Worm (Caenorhabditis elegans) whole organism, late embryonic: ENCODE results near the gene C29F7.1.

Experiments used
- C08G9.2 ChIP-seq: sonication (generic microtip); optimal IDR thresholded peaks from 2 replicates; lab custom pipeline; 2016; ENCODE audit warnings: mild to moderate bottlenecking, missing genetic modification characterization, moderate library complexity, missing compliant biosample characterization
- C38D4.7 ChIP-seq: fragments of 200-800 bp; sonication (Bioruptor generic); optimal IDR thresholded peaks from 2 replicates; lab custom pipeline; 2018; ENCODE audit warnings: mild to moderate bottlenecking, missing genetic modification characterization, moderate library complexity, missing compliant biosample characterization
- K02D7.2 ChIP-seq: sonication (generic microtip); optimal IDR thresholded peaks from 2 replicates; lab custom pipeline; 2017; ENCODE audit warnings: mild to moderate bottlenecking, missing genetic modification characterization, missing compliant biosample characterization
- Y22D7AL.16 ChIP-seq: sonication (generic microtip); optimal IDR thresholded peaks from 2 replicates; lab custom pipeline; 2016; ENCODE audit warnings: missing genetic modification characterization, missing compliant biosample characterization
- ahr-1 ChIP-seq: sonication (generic microtip); optimal IDR thresholded peaks from 2 replicates; lab custom pipeline; 2016; ENCODE audit warnings: missing genetic modification characterization, missing compliant biosample characterization
- ceh-14 ChIP-seq: sonication (generic microtip); optimal IDR thresholded peaks from 2 replicates; lab custom pipeline; 2016; ENCODE audit warnings: missing genotype, missing genetic modification characterization, missing compliant biosample characterization
- ceh-18 ChIP-seq: sonication (generic microtip); optimal IDR thresholded peaks from 2 replicates; lab custom pipeline; 2016; ENCODE audit warnings: missing genetic modification characterization, missing compliant biosample characterization
- ceh-2 ChIP-seq: sonication (generic microtip); optimal IDR thresholded peaks from 2 replicates; lab custom pipeline; 2016; ENCODE audit warnings: missing genotype, missing genetic modification characterization, missing compliant biosample characterization
- ceh-22 ChIP-seq: sonication (generic microtip); optimal IDR thresholded peaks from 2 replicates; lab custom pipeline; 2017; ENCODE audit warnings: missing biosample characterization, missing genetic modification characterization
- ceh-34 ChIP-seq: sonication (generic microtip); optimal IDR thresholded peaks from 2 replicates; lab custom pipeline; 2016; ENCODE audit warnings: mild to moderate bottlenecking, missing genetic modification characterization, missing compliant biosample characterization
- ceh-45 ChIP-seq: fragments of 200-800 bp; sonication (Bioruptor generic); IDR thresholded peaks from 2 replicates; pipeline ENCODE4 v1.3.6; 2022; ENCODE audit warnings: missing genetic modification reagents, missing genetic modification characterization, missing compliant biosample characterization
- ceh-48 ChIP-seq: sonication (generic microtip); optimal IDR thresholded peaks from 2 replicates; lab custom pipeline; 2016; ENCODE audit warnings: missing genetic modification characterization, inconsistent platforms, missing compliant biosample characterization
- ceh-6 ChIP-seq: fragments of 200-800 bp; sonication (Bioruptor generic); optimal IDR thresholded peaks from 2 replicates; lab custom pipeline; 2018; ENCODE audit warnings: mild to moderate bottlenecking, missing genetic modification characterization, missing compliant biosample characterization
- ceh-9 ChIP-seq: sonication (generic microtip); optimal IDR thresholded peaks from 2 replicates; lab custom pipeline; 2016; ENCODE audit warnings: mild to moderate bottlenecking, missing genetic modification characterization, inconsistent platforms, missing compliant biosample characterization
- che-1 ChIP-seq: sonication (generic microtip); optimal IDR thresholded peaks from 2 replicates; lab custom pipeline; 2016; ENCODE audit warnings: mild to moderate bottlenecking, missing genetic modification characterization, missing compliant biosample characterization
- elt-2 ChIP-seq: sonication (generic microtip); optimal IDR thresholded peaks from 2 replicates; lab custom pipeline; 2016; ENCODE audit warnings: missing genetic modification reagents, missing genetic modification characterization, missing compliant biosample characterization
- elt-4 ChIP-seq: sonication (generic microtip); optimal IDR thresholded peaks from 2 replicates; lab custom pipeline; 2016; ENCODE audit warnings: missing genetic modification characterization, missing compliant biosample characterization
- ets-4 ChIP-seq: sonication (generic microtip); optimal IDR thresholded peaks from 2 replicates; lab custom pipeline; 2016; ENCODE audit warnings: missing genetic modification characterization, missing compliant biosample characterization
- gmeb-2 ChIP-seq: sonication (generic microtip); optimal IDR thresholded peaks from 2 replicates; lab custom pipeline; 2016; ENCODE audit warnings: missing genetic modification characterization, inconsistent platforms, missing compliant biosample characterization
- hlh-15 ChIP-seq: sonication (generic microtip); optimal IDR thresholded peaks from 2 replicates; lab custom pipeline; 2016; ENCODE audit warnings: missing genetic modification characterization, missing compliant biosample characterization
- hlh-8 ChIP-seq: sonication (generic microtip); optimal IDR thresholded peaks from 2 replicates; lab custom pipeline; 2016; ENCODE audit warnings: missing genotype, missing genetic modification characterization, missing compliant biosample characterization
- lim-6 ChIP-seq: sonication (generic microtip); optimal IDR thresholded peaks from 2 replicates; lab custom pipeline; 2016; ENCODE audit warnings: missing genetic modification characterization, missing compliant biosample characterization
- lin-11 ChIP-seq: fragments of 200-800 bp; sonication (Bioruptor generic); optimal IDR thresholded peaks from 2 replicates; lab custom pipeline; 2018; ENCODE audit warnings: mild to moderate bottlenecking, missing genetic modification characterization, missing compliant biosample characterization
- madf-2 ChIP-seq: sonication (generic microtip); optimal IDR thresholded peaks from 2 replicates; lab custom pipeline; 2017; ENCODE audit warnings: missing genetic modification characterization, missing compliant biosample characterization
- mec-3 ChIP-seq: sonication (generic microtip); optimal IDR thresholded peaks from 2 replicates; lab custom pipeline; 2016; ENCODE audit warnings: borderline replicate concordance, missing genetic modification characterization, missing compliant biosample characterization
- nhr-11 ChIP-seq: fragments of 150-350 bp; optimal IDR thresholded peaks from 2 replicates; lab custom pipeline; 2014; ENCODE audit warnings: missing biosample characterization, missing genetic modification characterization
- odd-2 ChIP-seq: sonication (generic microtip); optimal IDR thresholded peaks from 2 replicates; lab custom pipeline; 2017; ENCODE audit warnings: antibody characterized with exemption, mild to moderate bottlenecking, missing genetic modification characterization, missing compliant biosample characterization
- pax-1 ChIP-seq: fragments of 150-350 bp; optimal IDR thresholded peaks from 2 replicates; lab custom pipeline; 2014; ENCODE audit warnings: missing biosample characterization, missing genetic modification characterization
- pha-4 ChIP-seq: fragments of 150-350 bp; optimal IDR thresholded peaks from 2 replicates; lab custom pipeline; 2018; ENCODE audit warnings: missing biosample characterization, missing genetic modification reagents, missing genetic modification characterization
- pqm-1 ChIP-seq: sonication (generic microtip); optimal IDR thresholded peaks from 2 replicates; lab custom pipeline; 2016; ENCODE audit warnings: missing genetic modification characterization, missing compliant biosample characterization
- ref-2 ChIP-seq: sonication (generic microtip); optimal IDR thresholded peaks from 2 replicates; lab custom pipeline; 2016; ENCODE audit warnings: missing genetic modification characterization, missing compliant biosample characterization
- rnt-1 ChIP-seq: sonication (generic microtip); optimal IDR thresholded peaks from 2 replicates; lab custom pipeline; 2016; ENCODE audit warnings: missing genetic modification characterization, missing compliant biosample characterization
- sox-4 ChIP-seq: sonication (generic microtip); optimal IDR thresholded peaks from 2 replicates; lab custom pipeline; 2017; ENCODE audit warnings: mild to moderate bottlenecking, missing genetic modification characterization, inconsistent platforms, missing compliant biosample characterization
- tbx-2 ChIP-seq: sonication (generic microtip); optimal IDR thresholded peaks from 2 replicates; lab custom pipeline; 2016; ENCODE audit warnings: missing genetic modification characterization, missing compliant biosample characterization
- tbx-7 ChIP-seq: sonication (generic microtip); optimal IDR thresholded peaks from 2 replicates; lab custom pipeline; 2016; ENCODE audit warnings: missing genotype, missing genetic modification characterization, missing compliant biosample characterization
- ttx-3 ChIP-seq: sonication (generic microtip); optimal IDR thresholded peaks from 2 replicates; lab custom pipeline; 2016; ENCODE audit warnings: missing genetic modification reagents, missing genetic modification characterization, missing compliant biosample characterization
- unc-55 ChIP-seq: sonication (generic microtip); optimal IDR thresholded peaks from 2 replicates; lab custom pipeline; 2017; ENCODE audit warnings: missing biosample characterization, missing genetic modification reagents, missing genetic modification characterization
- unc-86 ChIP-seq: sonication (generic microtip); optimal IDR thresholded peaks from 2 replicates; lab custom pipeline; 2016; ENCODE audit warnings: missing genetic modification characterization, missing compliant biosample characterization
- zip-5 ChIP-seq: sonication (generic microtip); optimal IDR thresholded peaks from 2 replicates; lab custom pipeline; 2016; ENCODE audit warnings: missing genetic modification characterization, missing compliant biosample characterization
- ztf-16 ChIP-seq: sonication (generic microtip); optimal IDR thresholded peaks from 2 replicates; lab custom pipeline; 2017; ENCODE audit warnings: missing genetic modification characterization, missing compliant biosample characterization

C29F7.1 gene

ce11 chrX:13448665-13449099, 38.9 kb downstream of the C29F7.1 start (continued):
- peak; percentile 64 for TF ChIP-seq unc-86
- TF ChIP-seq madf-2 (tag; lab: Kevin White, UChicago): peak; percentile 74
- peak; percentile 26 for TF ChIP-seq ref-2 (tag; lab: Kevin White, UChicago)
- TF ChIP-seq mec-3 (tag; lab: Kevin White, UChicago): peak; percentile 26
- TF ChIP-seq C08G9.2 (tag; lab: Kevin White, UChicago): peak; percentile 74
- TF ChIP-seq ceh-6 (GFP tag; lab: Kevin White, UChicago): peak; percentile 73
- TF ChIP-seq ceh-2 (tag; lab: Kevin White, UChicago): peak; percentile 33

- no peak for TF ChIP-seq tbx-7 (tag; lab: Kevin White, UChicago)
- TF ChIP-seq nhr-11 (tag; lab: Kevin White, UChicago): no peak
- no peak for TF ChIP-seq pqm-1 (tag; lab: Kevin White, UChicago)
- TF ChIP-seq Y22D7AL.16 (tag; lab: Kevin White, UChicago): no peak
- TF ChIP-seq ttx-3 (tag; lab: Kevin White, UChicago): no peak
- no peak for TF ChIP-seq pax-1 (tag; lab: Kevin White, UChicago)
- no peak for TF ChIP-seq ceh-45
- TF ChIP-seq rnt-1 (tag; lab: Kevin White, UChicago): no peak
- TF ChIP-seq ets-4 (tag; lab: Kevin White, UChicago): no peak
- no peak for TF ChIP-seq ceh-18 (tag; lab: Kevin White, UChicago)
- no peak for TF ChIP-seq sox-4 (tag; lab: Kevin White, UChicago)
- no peak for TF ChIP-seq tbx-2 (tag; lab: Kevin White, UChicago)
- no peak for TF ChIP-seq ceh-22 (tag; lab: Kevin White, UChicago)
- TF ChIP-seq lim-6: no peak
- TF ChIP-seq gmeb-2 (tag; lab: Kevin White, UChicago): no peak
- TF ChIP-seq odd-2 (tag; lab: Kevin White, UChicago): no peak
- TF ChIP-seq ceh-34 (tag; lab: Kevin White, UChicago): no peak
Observed at ce11 chrX:13451578-13451977, 41.8 kb downstream of the C29F7.1 start, which contains the start of gene F02D10.6. F02D10.6 (minus strand) TSS chrX:13451678.

DNA sequence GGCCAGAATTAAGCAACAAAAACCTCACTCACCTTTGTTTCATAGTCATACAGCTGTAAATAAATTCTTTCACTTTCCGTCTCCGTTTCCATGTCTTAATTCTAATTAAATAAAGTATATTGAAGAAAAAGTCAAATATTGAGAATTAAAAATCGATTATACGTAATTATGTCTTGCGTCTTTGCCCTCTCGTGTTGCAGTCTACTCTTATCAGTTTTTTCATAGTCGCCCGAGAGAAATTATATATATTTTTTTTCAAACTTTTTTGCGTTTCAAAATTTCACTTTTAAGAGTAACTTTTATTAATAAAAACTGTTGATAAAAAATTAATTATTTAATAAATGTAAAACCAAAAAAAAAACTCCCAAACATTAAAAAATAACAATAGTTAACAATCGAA, 46.7 kb downstream of the C29F7.1 start, which contains the start of gene flr-1:
Gene flr-1, minus strand, starts transcription at position 101 of the 400 bp plus-strand sequence.
- TF ChIP-seq ahr-1 (no peak), ztf-16 (tag; lab: Kevin White, UChicago) (no peak), mec-3 (tag; lab: Kevin White, UChicago) (no peak), ref-2 (tag; lab: Kevin White, UChicago) (no peak), lin-11 (tag; lab: Kevin White, UChicago) (no peak), unc-86 (no peak), Y22D7AL.16 (tag; lab: Kevin White, UChicago) (no peak), C38D4.7 (GFP tag; lab: Kevin White, UChicago) (no peak), zip-5 (tag; lab: Kevin White, UChicago) (no peak), ceh-14 (tag; lab: Kevin White, UChicago) (no peak), unc-55 (GFP tag; lab: Kevin White, UChicago) (no peak), madf-2 (tag; lab: Kevin White, UChicago) (no peak), che-1 (tag; lab: Kevin White, UChicago) (no peak), elt-4 (tag; lab: Kevin White, UChicago) (no peak), ceh-45 (no peak)

DNA sequence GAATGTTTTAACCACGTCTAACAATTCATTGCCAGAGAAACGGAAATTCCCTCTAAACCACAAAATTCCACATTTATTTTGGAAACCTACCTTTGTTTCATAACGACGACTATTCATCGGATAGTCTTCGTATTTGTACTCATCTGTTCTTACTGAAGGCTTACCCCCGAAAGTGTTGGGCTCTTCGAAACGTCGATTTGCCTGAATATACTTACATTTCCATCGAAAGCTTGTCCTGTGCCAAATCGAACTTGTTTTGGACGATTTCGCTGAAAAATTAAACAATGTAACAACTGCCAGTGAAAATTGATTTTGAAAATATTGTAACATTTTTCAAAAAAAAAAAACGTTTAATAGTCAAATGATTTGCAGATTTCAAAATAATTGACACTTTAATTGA, 52.8 kb downstream of the C29F7.1 start, which contains the start of gene F02D10.3:
Gene F02D10.3, minus strand, starts transcription at position 101 of the 400 bp plus-strand sequence.
- no peak for TF ChIP-seq hlh-8 (tag; lab: Kevin White, UChicago)
- no peak for TF ChIP-seq hlh-15 (tag; lab: Kevin White, UChicago)
- TF ChIP-seq ceh-9 (tag; lab: Kevin White, UChicago): no peak
- no peak for TF ChIP-seq C38D4.7 (GFP tag; lab: Kevin White, UChicago)
- no peak for TF ChIP-seq tbx-7 (tag; lab: Kevin White, UChicago)
- TF ChIP-seq ref-2 (tag; lab: Kevin White, UChicago): no peak
- no peak for TF ChIP-seq pha-4 (tag; lab: Kevin White, UChicago)
- TF ChIP-seq nhr-11 (tag; lab: Kevin White, UChicago): no peak
- TF ChIP-seq ceh-22 (tag; lab: Kevin White, UChicago): no peak
- no peak for TF ChIP-seq elt-2
- no peak for TF ChIP-seq ceh-2 (tag; lab: Kevin White, UChicago)
- TF ChIP-seq pqm-1 (tag; lab: Kevin White, UChicago): no peak
- TF ChIP-seq unc-55 (GFP tag; lab: Kevin White, UChicago): no peak
- TF ChIP-seq tbx-2 (tag; lab: Kevin White, UChicago): no peak
- no peak for TF ChIP-seq zip-5 (tag; lab: Kevin White, UChicago)
- TF ChIP-seq K02D7.2 (tag; lab: Kevin White, UChicago): no peak
- no peak for TF ChIP-seq ceh-48
- TF ChIP-seq, all 69 proteins: peak for 0
